Worm (Caenorhabditis elegans): ENCODE data around the gene ZK488.6.
A peak's percentile ranks its signal among the peaks of the same experiment; 100 is the strongest.

ZK488.6 gene

ce11 chrV:576918-577317 lies 13.4 kb upstream of the ZK488.6 start:
- no peak for TF ChIP-seq zip-8 (tag; optimal IDR thresholded peaks at IDR 0.05)
- TF ChIP-seq unc-39 (tag; optimal IDR thresholded peaks at IDR 0.05), result no peak
- no peak for TF ChIP-seq tbx-8 (GFP tag; optimal IDR thresholded peaks at IDR 0.05)
- no peak for TF ChIP-seq nhr-28 (tag; optimal IDR thresholded peaks at IDR 0.05)
- TF ChIP-seq ham-2 (GFP tag; optimal IDR thresholded peaks at IDR 0.05), result no peak
- TF ChIP-seq bed-3 (GFP tag; optimal IDR thresholded peaks at IDR 0.05), result no peak
- no peak for TF ChIP-seq ceh-39 (tag; optimal IDR thresholded peaks at IDR 0.05)
- TF ChIP-seq lin-32 (GFP tag; optimal IDR thresholded peaks at IDR 0.05), result no peak
- TF ChIP-seq lsy-2 (tag; optimal IDR thresholded peaks at IDR 0.05), result no peak
- no peak for TF ChIP-seq nhr-237 (tag; optimal IDR thresholded peaks at IDR 0.05)
- no peak for TF ChIP-seq nhr-76 (tag; optimal IDR thresholded peaks at IDR 0.05)
- no peak for TF ChIP-seq sem-2 (GFP tag; optimal IDR thresholded peaks at IDR 0.05)
- TF ChIP-seq pha-4 (tag; optimal IDR thresholded peaks at IDR 0.05), result no peak
- TF ChIP-seq unc-62 (GFP tag; optimal IDR thresholded peaks at IDR 0.05), result no peak
- TF ChIP-seq unc-120 (tag; optimal IDR thresholded peaks at IDR 0.05; ENCODE audit: poor library complexity, severe bottlenecking), result no peak
- TF ChIP-seq ces-1 (GFP tag; optimal IDR thresholded peaks at IDR 0.05), result no peak
- TF ChIP-seq nhr-12 (tag; optimal IDR thresholded peaks at IDR 0.05), result no peak

ce11 chrV:578977-579376 lies 11.3 kb upstream of the ZK488.6 start, which contains the start of gene K06H6.4:
Gene K06H6.4 (plus strand): TSS chrV:579277.
- TF ChIP-seq nhr-237 (tag; optimal IDR thresholded peaks at IDR 0.05), result no peak
- TF ChIP-seq flh-1 (GFP tag; optimal IDR thresholded peaks at IDR 0.05), result no peak
- no peak for TF ChIP-seq ces-1 (GFP tag; optimal IDR thresholded peaks at IDR 0.05)
- no peak for TF ChIP-seq ham-2 (GFP tag; optimal IDR thresholded peaks at IDR 0.05)

- TF ChIP-seq unc-62 (GFP tag; optimal IDR thresholded peaks at IDR 0.05), result no peak
- no peak for TF ChIP-seq unc-120 (tag; optimal IDR thresholded peaks at IDR 0.05; ENCODE audit: poor library complexity, severe bottlenecking)
- no peak for TF ChIP-seq M03D4.4 (tag; optimal IDR thresholded peaks at IDR 0.05)
- no peak for TF ChIP-seq zip-8 (tag; optimal IDR thresholded peaks at IDR 0.05)
Measured at ce11 chrV:581616-582015, 8.7 kb upstream of the ZK488.6 start, which contains the start of gene nstp-7. Gene nstp-7 (plus strand): TSS chrV:581916.

ce11 chrV:585472-585871 lies 4.8 kb upstream of the ZK488.6 start, which contains the start of gene K06H6.2:
Gene K06H6.2 (plus strand): TSS chrV:585772.
- peak; percentile 72 for TF ChIP-seq elt-1 (tag; optimal IDR thresholded peaks at IDR 0.05; ENCODE audit: borderline replicate concordance, insufficient read depth)
- no peak for TF ChIP-seq unc-120 (tag; optimal IDR thresholded peaks at IDR 0.05; ENCODE audit: poor library complexity, severe bottlenecking)

ce11 chrV:587818-588217 lies 2.5 kb upstream of the ZK488.6 start, which contains the start of gene K06H6.1:
Gene K06H6.1 (plus strand): TSS chrV:588118.
- TF ChIP-seq mls-2 (tag; optimal IDR thresholded peaks at IDR 0.05) (no peak), drap-1 (GFP tag; optimal IDR thresholded peaks at IDR 0.05) (no peak), M03D4.4 (tag; optimal IDR thresholded peaks at IDR 0.05) (no peak), elt-3 (tag; optimal IDR thresholded peaks at IDR 0.05) (no peak), nhr-12 (tag; optimal IDR thresholded peaks at IDR 0.05) (no peak), ham-2 (GFP tag; optimal IDR thresholded peaks at IDR 0.05) (no peak), unc-39 (tag; optimal IDR thresholded peaks at IDR 0.05) (no peak), tbx-8 (GFP tag; optimal IDR thresholded peaks at IDR 0.05) (no peak)

ce11 chrV:592959-593358 lies 2.7 kb downstream of the ZK488.6 start, which contains the start of gene ZK488.5:
Gene ZK488.5 (plus strand): TSS chrV:593259.
- TF ChIP-seq bed-3 (GFP tag; optimal IDR thresholded peaks at IDR 0.05) (no peak), snpc-4 (tag; optimal IDR thresholded peaks at IDR 0.05) (no peak), nhr-2 (tag; optimal IDR thresholded peaks at IDR 0.05) (no peak), ces-1 (GFP tag; optimal IDR thresholded peaks at IDR 0.05) (no peak), drap-1 (GFP tag; optimal IDR thresholded peaks at IDR 0.05) (no peak), ztf-11 (tag; optimal IDR thresholded peaks at IDR 0.05) (no peak), mep-1 (tag; optimal IDR thresholded peaks at IDR 0.05) (no peak), unc-120 (tag; optimal IDR thresholded peaks at IDR 0.05; ENCODE audit: poor library complexity, severe bottlenecking) (no peak), lin-32 (GFP tag; optimal IDR thresholded peaks at IDR 0.05) (no peak), sem-2 (GFP tag; optimal IDR thresholded peaks at IDR 0.05) (no peak), M03D4.4 (tag; optimal IDR thresholded peaks at IDR 0.05) (no peak), mls-2 (tag; optimal IDR thresholded peaks at IDR 0.05) (no peak), nhr-237 (tag; optimal IDR thresholded peaks at IDR 0.05) (no peak), mab-5 (tag; optimal IDR thresholded peaks at IDR 0.05) (no peak), blmp-1 (tag; optimal IDR thresholded peaks at IDR 0.05) (no peak), sptf-1 (tag; optimal IDR thresholded peaks at IDR 0.05) (no peak), flh-1 (GFP tag; optimal IDR thresholded peaks at IDR 0.05) (no peak), elt-1 (tag; optimal IDR thresholded peaks at IDR 0.05; ENCODE audit: borderline replicate concordance, insufficient read depth) (no peak)

All from whole organism, mixed stage, embryonic.